Worm (Caenorhabditis elegans) whole organism, mixed stage, embryonic: ENCODE measurements around the gene F08F3.4.

Experiments used
- elt-3 ChIP-seq: fragments of 150-350 bp; optimal IDR thresholded peaks from 2 replicates; lab custom pipeline; 2014; ENCODE audit warnings: missing biosample characterization, missing genetic modification characterization
- nhr-12 ChIP-seq: fragments of 150-350 bp; optimal IDR thresholded peaks from 2 replicates; lab custom pipeline; 2014; ENCODE audit warnings: missing biosample characterization, missing genetic modification characterization
- snpc-4 ChIP-seq: fragments of 150-350 bp; optimal IDR thresholded peaks from 2 replicates; lab custom pipeline; 2014; ENCODE audit warnings: missing biosample characterization, missing genetic modification characterization
- unc-62 ChIP-seq: fragments of 150-350 bp; optimal IDR thresholded peaks from 2 replicates; lab custom pipeline; 2014; ENCODE audit warnings: missing biosample characterization, missing genetic modification reagents, missing genetic modification characterization

- no peak for TF ChIP-seq unc-62 (GFP tag; lab: Kevin White, UChicago)
- no peak for TF ChIP-seq snpc-4
- TF ChIP-seq nhr-12 (tag; lab: Kevin White, UChicago) = no peak
- TF ChIP-seq elt-3 (tag; lab: Kevin White, UChicago) = no peak
Observed at ce11 chrV:5419915-5420314, 9.2 kb downstream of the F08F3.4 start, which contains the start of gene F08F3.6.
